Worm (Caenorhabditis elegans) whole organism, L4 larva: ENCODE data around the gene H01G02.1.

Experiments
- F10B5.3 ChIP-seq: sonication (generic microtip); optimal IDR thresholded peaks from 2 replicates; lab custom pipeline; 2016; ENCODE audit warnings: mild to moderate bottlenecking, missing genetic modification characterization, missing compliant biosample characterization
- F26F4.8 ChIP-seq: fragments of 200-800 bp; sonication (Bioruptor generic); conservative IDR thresholded peaks from 2 replicates; pipeline ENCODE4 v1.3.6; 2022; ENCODE audit warnings: missing genetic modification characterization, missing compliant biosample characterization
- F49E8.2 ChIP-seq: sonication (generic microtip); optimal IDR thresholded peaks from 2 replicates; lab custom pipeline; 2016; ENCODE audit warnings: missing compliant biosample characterization, mild to moderate bottlenecking, missing genetic modification characterization, borderline replicate concordance
- T20F7.1 ChIP-seq: fragments of 200-800 bp; sonication (Bioruptor generic); optimal IDR thresholded peaks from 2 replicates; lab custom pipeline; 2018; ENCODE audit warnings: mild to moderate bottlenecking, missing genetic modification characterization, missing compliant biosample characterization
- ZK546.5 ChIP-seq, 2 experiments: sonication (generic microtip); optimal IDR thresholded peaks; 2 replicates each; lab custom pipeline; 2017; ENCODE audit warnings: missing biosample characterization in 2 of 2, missing genetic modification characterization in 2 of 2
- aha-1 ChIP-seq: fragments of 150-350 bp; peaks from one replicate; lab custom pipeline; 2014; ENCODE audit warnings: missing biosample characterization, missing genetic modification characterization
- ceh-28 ChIP-seq: fragments of 150-350 bp; optimal IDR thresholded peaks from 2 replicates; lab custom pipeline; 2014; ENCODE audit warnings: missing biosample characterization, missing genetic modification reagents, missing genetic modification characterization
- ceh-44 ChIP-seq: fragments of 200-800 bp; sonication (Bioruptor generic); IDR thresholded peaks from 2 replicates; pipeline ENCODE4 v1.3.6; 2022; ENCODE audit warnings: missing genetic modification reagents, missing genetic modification characterization, missing compliant biosample characterization
- ceh-62 ChIP-seq: sonication (generic microtip); optimal IDR thresholded peaks from 2 replicates; lab custom pipeline; 2017; ENCODE audit warnings: missing biosample characterization, missing genetic modification characterization
- ces-1 ChIP-seq: fragments of 150-350 bp; sonication (generic microtip); optimal IDR thresholded peaks from 4 replicates; lab custom pipeline; 2014; ENCODE audit warnings: missing biosample characterization, missing genetic modification reagents, missing genetic modification characterization
- ctbp-1 ChIP-seq: fragments of 200-800 bp; sonication (Bioruptor generic); IDR thresholded peaks from 2 replicates; pipeline ENCODE4 v1.3.6; 2022; ENCODE audit warnings: missing genetic modification reagents, missing genetic modification characterization, missing compliant biosample characterization
- fkh-10 ChIP-seq: fragments of 150-350 bp; optimal IDR thresholded peaks from 2 replicates; lab custom pipeline; 2014; ENCODE audit warnings: missing biosample characterization, missing genetic modification reagents, missing genetic modification characterization
- hlh-30 ChIP-seq: sonication (generic microtip); optimal IDR thresholded peaks from 2 replicates; lab custom pipeline; 2017; ENCODE audit warnings: antibody characterized with exemption, mild to moderate bottlenecking, missing genetic modification characterization, missing compliant biosample characterization; ENCODE audit not compliant: insufficient read depth
- lim-7 ChIP-seq: fragments of 200-800 bp; sonication (Bioruptor generic); IDR thresholded peaks from 2 replicates; pipeline ENCODE4 v1.3.6; 2022; ENCODE audit warnings: missing genetic modification characterization, missing compliant biosample characterization
- lin-1 ChIP-seq: fragments of 200-800 bp; sonication (Bioruptor generic); IDR thresholded peaks from 2 replicates; pipeline ENCODE4 v1.3.6; 2022; ENCODE audit warnings: missing genetic modification reagents, missing genetic modification characterization, missing compliant biosample characterization
- lin-15B ChIP-seq: fragments of 150-350 bp; sonication (generic microtip); optimal IDR thresholded peaks from 3 replicates; lab custom pipeline; 2014; ENCODE audit warnings: missing biosample characterization, missing genetic modification characterization
- lin-38 ChIP-seq: fragments of 200-800 bp; sonication (Bioruptor generic); IDR thresholded peaks from 2 replicates; pipeline ENCODE4 v1.3.6; 2022; ENCODE audit warnings: missing genetic modification reagents, missing genetic modification characterization, missing compliant biosample characterization
- lin-39 ChIP-seq: fragments of 150-350 bp; optimal IDR thresholded peaks from 2 replicates; lab custom pipeline; 2014; ENCODE audit warnings: missing biosample characterization, missing genetic modification reagents, missing genetic modification characterization
- lsy-2 ChIP-seq, 2 experiments: fragments of 150-350 bp in 1 of 2; sonication (generic microtip) in 1 of 2; optimal IDR thresholded peaks; 2 replicates each; lab custom pipeline; 2014 to 2017; ENCODE audit warnings: missing biosample characterization in 2 of 2, missing genetic modification characterization in 2 of 2
- madf-5 ChIP-seq, 2 experiments: fragments of 200-800 bp; sonication (Bioruptor generic); IDR thresholded peaks; 2 replicates each; pipeline ENCODE4 v1.3.6; 2022; ENCODE audit warnings: missing compliant biosample characterization in 2 of 2, missing genetic modification characterization in 2 of 2
- mxl-3 ChIP-seq: fragments of 200-800 bp; sonication (Bioruptor generic); optimal IDR thresholded peaks from 2 replicates; lab custom pipeline; 2018; ENCODE audit warnings: mild to moderate bottlenecking, missing genetic modification characterization, missing compliant biosample characterization
- nhr-237 ChIP-seq: sonication (generic microtip); optimal IDR thresholded peaks from 2 replicates; lab custom pipeline; 2017; ENCODE audit warnings: missing biosample characterization, missing genetic modification characterization
- nhr-42 ChIP-seq: fragments of 200-800 bp; sonication (Bioruptor generic); IDR thresholded peaks from 2 replicates; pipeline ENCODE4 v1.3.6; 2022; ENCODE audit warnings: missing genetic modification characterization, missing compliant biosample characterization
- nhr-76 ChIP-seq: fragments of 150-350 bp; optimal IDR thresholded peaks from 2 replicates; lab custom pipeline; 2014; ENCODE audit warnings: missing biosample characterization, missing genetic modification characterization
- pha-4 ChIP-seq, 2 experiments: fragments of 150-350 bp in 1 of 2; fragments of 200-800 bp in 1 of 2; sonication (Bioruptor generic) in 1 of 2; IDR thresholded peaks in 1 of 2; optimal IDR thresholded peaks in 1 of 2; 2 replicates each; pipeline versions ENCODE4 v1.3.6 to Lab custom; 2014 to 2022; ENCODE audit warnings: missing genetic modification characterization in 2 of 2, missing genetic modification reagents in 2 of 2, missing biosample characterization in 1 of 2, missing compliant biosample characterization in 1 of 2
- set-16 ChIP-seq: fragments of 200-800 bp; sonication (Bioruptor generic); IDR thresholded peaks from 2 replicates; pipeline ENCODE4 v1.3.6; 2022; ENCODE audit warnings: missing genetic modification reagents, missing genetic modification characterization, missing compliant biosample characterization
- snpc-4 ChIP-seq: fragments of 150-350 bp; optimal IDR thresholded peaks from 2 replicates; lab custom pipeline; 2014; ENCODE audit warnings: missing biosample characterization, missing genetic modification characterization
- tra-1 ChIP-seq: fragments of 200-800 bp; sonication (Bioruptor generic); IDR thresholded peaks from 2 replicates; pipeline ENCODE4 v1.3.6; 2022; ENCODE audit warnings: missing genetic modification reagents, missing genetic modification characterization, missing compliant biosample characterization
- unc-130 ChIP-seq: sonication (generic microtip); optimal IDR thresholded peaks from 2 replicates; lab custom pipeline; 2016; ENCODE audit warnings: missing genetic modification reagents, missing genetic modification characterization, missing compliant biosample characterization
- unc-39 ChIP-seq: sonication (generic microtip); optimal IDR thresholded peaks from 2 replicates; lab custom pipeline; 2017; ENCODE audit warnings: missing biosample characterization, missing genetic modification characterization
- unc-62 ChIP-seq, 3 experiments: fragments of 150-350 bp in 1 of 3; sonication (generic microtip); optimal IDR thresholded peaks in 2 of 3; peaks in 1 of 3; 1 replicate in 1 of 3; 2 replicates in 2 of 3; lab custom pipeline; 2014 to 2017; ENCODE audit warnings: missing biosample characterization in 3 of 3, missing genetic modification characterization in 3 of 3, missing genetic modification reagents in 3 of 3, missing genotype in 1 of 3

The H01G02.1 gene

ce11 chrIV:11785064-11785840 lies 18.7 kb downstream of the H01G02.1 start:
- TF ChIP-seq tra-1 (no peak), unc-62 (GFP tag; optimal IDR thresholded peaks at IDR 0.05 in 1 of 2; lab: Kevin White, UChicago) (peak in 1 of 2 experiments; percentile 74), unc-62 (tag; optimal IDR thresholded peaks at IDR 0.05; lab: Kevin White, UChicago) (no peak), ces-1 (GFP tag; lab: Kevin White, UChicago) (peak; percentile 9), ceh-62 (tag; lab: Kevin White, UChicago) (no peak), ceh-44 (GFP tag; lab: Robert Waterston, UW) (no peak), ctbp-1 (GFP tag; lab: Robert Waterston, UW) (peak; percentile 59; the same call in 1 of the 2 replicates), lsy-2 (tag; optimal IDR thresholded peaks at IDR 0.05; lab: Kevin White, UChicago) (peak in 1 of 2 experiments; percentile 4), aha-1 (tag; lab: Kevin White, UChicago) (peak; percentile 30), nhr-42 (no peak), set-16 (peak; percentile 17; the same call in 1 of the 2 replicates), hlh-30 (no peak), lim-7 (0 out of 2 replicates have a peak, but pooled peaks have one; percentile 4), fkh-10 (GFP tag; lab: Kevin White, UChicago) (peak; percentile 50)

- TF ChIP-seq lin-1 (GFP tag; lab: Robert Waterston, UW): no peak
- no peak for TF ChIP-seq madf-5 (GFP tag; IDR thresholded peaks at IDR 0.05; lab: Robert Waterston, UW)
- no peak for TF ChIP-seq F10B5.3 (tag; lab: Kevin White, UChicago)
- no peak for TF ChIP-seq lin-38 (GFP tag; lab: Robert Waterston, UW)
- no peak for TF ChIP-seq T20F7.1 (GFP tag; lab: Kevin White, UChicago)
- no peak for TF ChIP-seq unc-39 (tag; lab: Kevin White, UChicago)
- no peak for TF ChIP-seq lin-39 (tag; lab: Kevin White, UChicago)
- no peak for TF ChIP-seq ceh-28 (tag; lab: Kevin White, UChicago)
- no peak for TF ChIP-seq ZK546.5 (tag; optimal IDR thresholded peaks at IDR 0.05; lab: Kevin White, UChicago)
- TF ChIP-seq fkh-10 (GFP tag; lab: Kevin White, UChicago): no peak
- no peak for TF ChIP-seq set-16
- TF ChIP-seq nhr-237 (tag; lab: Kevin White, UChicago): no peak
- no peak for TF ChIP-seq pha-4 (GFP tag; IDR thresholded peaks at IDR 0.05; lab: Robert Waterston, UW)
- no peak for TF ChIP-seq pha-4 (tag; optimal IDR thresholded peaks at IDR 0.05; lab: Kevin White, UChicago)
Measured at ce11 chrIV:11782846-11783245, 21.1 kb downstream of the H01G02.1 start.

DNA sequence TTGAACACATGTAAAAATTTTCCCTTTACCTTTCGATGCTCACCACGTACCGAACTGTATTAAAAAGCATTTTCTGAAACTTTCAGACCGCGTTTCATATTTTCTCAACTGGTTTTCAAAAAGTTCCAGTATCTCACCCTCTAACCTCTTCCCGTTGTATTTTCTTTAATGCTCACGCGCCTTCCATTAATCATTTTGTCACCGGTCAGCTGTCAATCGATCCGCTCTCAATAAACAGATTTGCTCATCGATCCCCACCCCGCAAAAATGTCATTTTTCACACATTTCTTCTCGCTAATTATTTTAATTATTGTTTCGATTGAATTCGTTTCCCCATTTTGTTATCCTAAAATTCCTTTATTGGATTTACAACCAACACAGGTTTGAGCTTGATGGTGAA lies 24.9 kb downstream of the H01G02.1 start, which contains the start of gene lpr-2:
lpr-2 (plus strand) TSS at position 189 of the 400 bp plus-strand sequence.
- TF ChIP-seq F49E8.2 (tag; lab: Kevin White, UChicago) (no peak), F26F4.8 (GFP tag; lab: Robert Waterston, UW) (no peak), lim-7 (no peak), fkh-10 (GFP tag; lab: Kevin White, UChicago) (no peak), snpc-4 (tag; lab: Kevin White, UChicago) (no peak), lin-15B (no peak), ceh-62 (tag; lab: Kevin White, UChicago) (no peak), nhr-76 (tag; lab: Kevin White, UChicago) (no peak), nhr-237 (tag; lab: Kevin White, UChicago) (no peak), mxl-3 (GFP tag; lab: Kevin White, UChicago) (no peak)

DNA sequence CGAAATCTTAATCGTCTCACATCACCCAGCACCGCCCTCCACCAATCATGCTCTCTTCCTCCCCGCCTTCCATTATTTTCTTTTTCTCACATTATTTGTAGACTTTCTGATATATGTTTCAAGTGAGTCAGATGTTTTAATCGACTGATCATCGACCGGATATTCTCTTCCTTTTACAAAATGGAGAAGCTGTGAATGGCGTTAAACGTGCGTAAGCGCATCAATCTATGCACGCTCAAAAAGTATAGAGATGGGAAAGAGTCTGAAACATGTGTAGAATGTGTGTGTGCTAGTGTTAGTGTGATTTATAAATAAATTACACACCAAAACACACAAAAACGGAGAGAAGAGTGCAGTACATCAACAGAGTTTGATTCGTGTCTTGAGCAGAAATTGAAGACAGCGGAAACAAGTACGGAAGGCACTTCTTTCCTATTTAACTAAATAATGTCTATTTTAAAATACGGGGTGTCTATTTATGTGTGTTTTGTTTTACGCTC lies 26.9 kb downstream of the H01G02.1 start:
- TF ChIP-seq unc-62 (GFP tag; optimal IDR thresholded peaks at IDR 0.05 in 1 of 2; lab: Kevin White, UChicago): no peak
- TF ChIP-seq unc-62 (tag; optimal IDR thresholded peaks at IDR 0.05; lab: Kevin White, UChicago): no peak
- no peak for TF ChIP-seq unc-130 (GFP tag; lab: Kevin White, UChicago)
- TF ChIP-seq aha-1 (tag; lab: Kevin White, UChicago): peak; percentile 98
- no peak for TF ChIP-seq lin-38 (GFP tag; lab: Robert Waterston, UW)
- TF ChIP-seq, all 104 proteins: peak for 1
